Fruit fly (Drosophila melanogaster) whole organism, prepupa: ENCODE results near the gene beta-PheRS.
A peak's percentile ranks its signal among the peaks of the same experiment; 100 is the strongest.

Experiments
- Blimp-1 ChIP-seq: fragments of 200-800 bp; sonication (Bioruptor generic); optimal IDR thresholded peaks from 3 replicates; lab custom pipeline; 2017; ENCODE audit warnings: missing biosample characterization, missing genetic modification characterization, mild to moderate bottlenecking, moderate library complexity, missing genetic modification reagents
- CG10631 ChIP-seq: fragments of 200-800 bp; sonication (Bioruptor generic); optimal IDR thresholded peaks from 2 replicates; lab custom pipeline; 2016; ENCODE audit warnings: missing biosample characterization, missing genetic modification characterization
- CG10669 ChIP-seq: fragments of 200-800 bp; sonication (Bioruptor generic); optimal IDR thresholded peaks from 3 replicates; lab custom pipeline; 2018; ENCODE audit warnings: missing biosample characterization, mild to moderate bottlenecking, missing genetic modification characterization, moderate library complexity
- CG11762 ChIP-seq: fragments of 200-800 bp; sonication (Bioruptor generic); optimal IDR thresholded peaks from 3 replicates; lab custom pipeline; 2016; ENCODE audit warnings: missing biosample characterization, missing genetic modification characterization; ENCODE audit not compliant: insufficient read depth
- CG11902 ChIP-seq: fragments of 200-800 bp; sonication (Bioruptor generic); optimal IDR thresholded peaks from 3 replicates; lab custom pipeline; 2016; ENCODE audit warnings: missing biosample characterization, missing genetic modification characterization
- CG15336 ChIP-seq: fragments of 200-800 bp; sonication (Bioruptor generic); IDR thresholded peaks from 2 replicates; pipeline ENCODE4 v1.3.6; 2022; ENCODE audit warnings: missing biosample characterization, missing genetic modification characterization
- CG16779 ChIP-seq: fragments of 200-800 bp; sonication (Bioruptor generic); optimal IDR thresholded peaks from 3 replicates; lab custom pipeline; 2017; ENCODE audit warnings: missing biosample characterization, mild to moderate bottlenecking, missing genetic modification characterization
- CG3032 ChIP-seq: fragments of 200-800 bp; optimal IDR thresholded peaks from 2 replicates; lab custom pipeline; 2019; ENCODE audit warnings: missing biosample characterization, mild to moderate bottlenecking, missing genetic modification characterization, moderate library complexity
- CG31627 ChIP-seq: fragments of 200-800 bp; sonication (Bioruptor generic); optimal IDR thresholded peaks from 3 replicates; lab custom pipeline; 2016; ENCODE audit warnings: missing biosample characterization, missing genetic modification characterization
- CG32006 ChIP-seq: fragments of 200-800 bp; sonication (Bioruptor generic); optimal IDR thresholded peaks from 3 replicates; lab custom pipeline; 2017; ENCODE audit warnings: missing biosample characterization, mild to moderate bottlenecking, missing genetic modification characterization
- CG34406 ChIP-seq: fragments of 200-800 bp; sonication (Bioruptor generic); optimal IDR thresholded peaks from 3 replicates; lab custom pipeline; 2016; ENCODE audit warnings: missing biosample characterization, missing genetic modification characterization
- CG3919 ChIP-seq: fragments of 200-800 bp; sonication (Bioruptor generic); optimal IDR thresholded peaks from 3 replicates; lab custom pipeline; 2016; ENCODE audit warnings: missing biosample characterization, missing genetic modification characterization
- CG6163 ChIP-seq: fragments of 200-800 bp; sonication (Bioruptor generic); IDR thresholded peaks from 3 replicates; pipeline ENCODE4 v1.3.6; 2022; ENCODE audit warnings: missing biosample characterization, missing genetic modification characterization
- CG6276 ChIP-seq: fragments of 200-800 bp; sonication (Bioruptor generic); optimal IDR thresholded peaks from 2 replicates; lab custom pipeline; 2017; ENCODE audit warnings: missing biosample characterization, mild to moderate bottlenecking, missing genetic modification characterization
- CG6808 ChIP-seq: fragments of 200-800 bp; sonication (Bioruptor generic); optimal IDR thresholded peaks from 3 replicates; lab custom pipeline; 2017; ENCODE audit warnings: missing biosample characterization, missing genetic modification characterization, mild to moderate bottlenecking, moderate library complexity, missing genetic modification reagents
- CG7368 ChIP-seq: fragments of 200-800 bp; sonication (Bioruptor generic); optimal IDR thresholded peaks from 3 replicates; lab custom pipeline; 2016; ENCODE audit warnings: missing biosample characterization, missing genetic modification characterization
- CG8119 ChIP-seq: fragments of 200-800 bp; sonication (Bioruptor generic); IDR thresholded peaks from 3 replicates; pipeline ENCODE4 v1.3.6; 2022; ENCODE audit warnings: missing biosample characterization, missing genetic modification characterization
- CG8319 ChIP-seq: fragments of 200-800 bp; sonication (Bioruptor generic); optimal IDR thresholded peaks from 3 replicates; lab custom pipeline; 2016; ENCODE audit warnings: missing biosample characterization, missing genetic modification characterization
- CG8632 ChIP-seq: fragments of 200-800 bp; sonication (Bioruptor generic); optimal IDR thresholded peaks from 3 replicates; lab custom pipeline; 2016; ENCODE audit warnings: missing biosample characterization, missing genetic modification characterization
- CG9139 ChIP-seq: fragments of 200-800 bp; sonication (Bioruptor generic); optimal IDR thresholded peaks from 3 replicates; lab custom pipeline; 2017; ENCODE audit warnings: missing biosample characterization, mild to moderate bottlenecking, missing genetic modification characterization
- Eip75B ChIP-seq: fragments of 200-800 bp; sonication (Bioruptor generic); optimal IDR thresholded peaks from 3 replicates; lab custom pipeline; 2016; ENCODE audit warnings: missing biosample characterization, missing genetic modification characterization
- Eip78C ChIP-seq: fragments of 200-800 bp; sonication (Bioruptor generic); peaks from one replicate; lab custom pipeline; 2016; ENCODE audit warnings: missing biosample characterization, missing genetic modification characterization
- Ets21C ChIP-seq: fragments of 200-800 bp; sonication (Bioruptor generic); optimal IDR thresholded peaks from 3 replicates; lab custom pipeline; 2016; ENCODE audit warnings: missing biosample characterization, missing genetic modification characterization
- Ets96B ChIP-seq: fragments of 200-800 bp; optimal IDR thresholded peaks from 2 replicates; lab custom pipeline; 2019; ENCODE audit warnings: missing biosample characterization, mild to moderate bottlenecking, missing genetic modification characterization, moderate library complexity
- Gug ChIP-seq: fragments of 200-800 bp; sonication (Bioruptor generic); IDR thresholded peaks from 2 replicates; pipeline ENCODE4 v1.3.6; 2022; ENCODE audit warnings: missing biosample characterization, missing genetic modification characterization
- Hr39 ChIP-seq: fragments of 200-800 bp; sonication (Bioruptor generic); optimal IDR thresholded peaks from 2 replicates; lab custom pipeline; 2016; ENCODE audit warnings: missing biosample characterization, missing genetic modification characterization
- Hr4 ChIP-seq: fragments of 200-800 bp; sonication (Bioruptor generic); optimal IDR thresholded peaks from 3 replicates; lab custom pipeline; 2016; ENCODE audit warnings: missing biosample characterization, missing genetic modification characterization
- Lpt ChIP-seq: fragments of 200-800 bp; sonication (Bioruptor generic); optimal IDR thresholded peaks from 3 replicates; lab custom pipeline; 2016; ENCODE audit warnings: missing biosample characterization, missing genetic modification characterization
- Met ChIP-seq: fragments of 200-800 bp; sonication (Bioruptor generic); optimal IDR thresholded peaks from 3 replicates; lab custom pipeline; 2016; ENCODE audit warnings: missing biosample characterization, missing genetic modification characterization
- OdsH ChIP-seq: fragments of 200-800 bp; sonication (Bioruptor generic); optimal IDR thresholded peaks from 3 replicates; lab custom pipeline; 2016; ENCODE audit warnings: missing biosample characterization, missing genetic modification characterization
- Smox ChIP-seq: fragments of 200-800 bp; sonication (Bioruptor generic); optimal IDR thresholded peaks from 3 replicates; lab custom pipeline; 2016; ENCODE audit warnings: missing biosample characterization, missing genetic modification characterization
- Sox102F ChIP-seq: fragments of 200-800 bp; sonication (Bioruptor generic); optimal IDR thresholded peaks from 2 replicates; lab custom pipeline; 2016; ENCODE audit warnings: missing biosample characterization, mild to moderate bottlenecking, missing genetic modification characterization
- achi ChIP-seq: fragments of 200-800 bp; sonication (Bioruptor generic); optimal IDR thresholded peaks from 3 replicates; lab custom pipeline; 2016; ENCODE audit warnings: missing biosample characterization, missing genetic modification characterization
- acj6 ChIP-seq: fragments of 200-800 bp; sonication (Bioruptor generic); optimal IDR thresholded peaks from 3 replicates; lab custom pipeline; 2016; ENCODE audit warnings: missing biosample characterization, missing genetic modification characterization
- cyc ChIP-seq: fragments of 200-800 bp; sonication (Bioruptor generic); optimal IDR thresholded peaks from 3 replicates; lab custom pipeline; 2016; ENCODE audit warnings: missing biosample characterization, missing genetic modification characterization
- dac ChIP-seq: fragments of 200-800 bp; sonication (Bioruptor generic); optimal IDR thresholded peaks from 2 replicates; lab custom pipeline; 2017; ENCODE audit warnings: missing biosample characterization, mild to moderate bottlenecking, missing genetic modification characterization
- dsx ChIP-seq: fragments of 200-800 bp; optimal IDR thresholded peaks from 3 replicates; lab custom pipeline; 2019; ENCODE audit warnings: missing biosample characterization, mild to moderate bottlenecking, missing genetic modification characterization, moderate library complexity; ENCODE audit not compliant: poor library complexity, severe bottlenecking
- eg ChIP-seq: fragments of 200-800 bp; sonication (Bioruptor generic); IDR thresholded peaks from 3 replicates; pipeline ENCODE4 v1.3.6; 2022; ENCODE audit warnings: missing biosample characterization, missing genetic modification characterization
- esn ChIP-seq: fragments of 200-800 bp; sonication (Bioruptor generic); optimal IDR thresholded peaks from 2 replicates; lab custom pipeline; 2016; ENCODE audit warnings: missing biosample characterization, mild to moderate bottlenecking, missing genetic modification characterization, moderate library complexity
- fkh ChIP-seq: fragments of 200-800 bp; sonication (Bioruptor generic); optimal IDR thresholded peaks from 3 replicates; lab custom pipeline; 2017; ENCODE audit warnings: missing biosample characterization, mild to moderate bottlenecking, missing genetic modification characterization, moderate library complexity
- lz ChIP-seq: fragments of 200-800 bp; sonication (Bioruptor generic); optimal IDR thresholded peaks from 3 replicates; lab custom pipeline; 2016; ENCODE audit warnings: missing biosample characterization, missing genetic modification characterization
- net ChIP-seq: fragments of 200-800 bp; sonication (Bioruptor generic); optimal IDR thresholded peaks from 3 replicates; lab custom pipeline; 2016; ENCODE audit warnings: missing biosample characterization, missing genetic modification characterization
- pdm3 ChIP-seq: fragments of 200-800 bp; sonication (Bioruptor generic); optimal IDR thresholded peaks from 3 replicates; lab custom pipeline; 2016; ENCODE audit warnings: missing biosample characterization, missing genetic modification characterization
- salr ChIP-seq, 2 experiments: fragments of 200-800 bp; sonication (Bioruptor generic); optimal IDR thresholded peaks; 3 replicates each; lab custom pipeline; 2016 to 2018; ENCODE audit warnings: missing biosample characterization in 2 of 2, missing genetic modification characterization in 2 of 2, mild to moderate bottlenecking in 1 of 2
- ss ChIP-seq, 2 experiments: fragments of 200-800 bp; sonication (Bioruptor generic); optimal IDR thresholded peaks; 2 replicates in 1 of 2; 3 replicates in 1 of 2; lab custom pipeline; 2017 to 2018; ENCODE audit warnings: mild to moderate bottlenecking in 2 of 2, missing biosample characterization in 2 of 2, missing genetic modification characterization in 2 of 2, moderate library complexity in 1 of 2
- svp ChIP-seq: fragments of 200-800 bp; sonication (Bioruptor generic); peaks from one replicate; lab custom pipeline; 2016; ENCODE audit warnings: missing biosample characterization, missing genetic modification characterization
- topi ChIP-seq: fragments of 200-800 bp; sonication (Bioruptor generic); optimal IDR thresholded peaks from 3 replicates; lab custom pipeline; 2016; ENCODE audit warnings: missing biosample characterization, missing genetic modification characterization
- vri ChIP-seq: fragments of 200-800 bp; sonication (Bioruptor generic); optimal IDR thresholded peaks from 3 replicates; lab custom pipeline; 2016; ENCODE audit warnings: missing biosample characterization, mild to moderate bottlenecking, missing genetic modification characterization

beta-PheRS gene

dm6 chr3R:24263588-24264413, 11.3 kb upstream of the beta-PheRS start:
- TF ChIP-seq Lpt (GFP tag; lab: Kevin White, UChicago) = peak; percentile 14
- TF ChIP-seq vri = no peak
- TF ChIP-seq Eip75B = peak; percentile 22
- peak; percentile 34 for TF ChIP-seq CG10669 (GFP tag; lab: Kevin White, UChicago)
- no peak for TF ChIP-seq ss (GFP tag; optimal IDR thresholded peaks at IDR 0.05; lab: Kevin White, UChicago)
- TF ChIP-seq Hr4 (GFP tag; lab: Kevin White, UChicago) = peak; percentile 61
- TF ChIP-seq Blimp-1 (GFP tag; lab: Kevin White, UChicago) = no peak
- peak; percentile 7 for TF ChIP-seq Hr39 (GFP tag; lab: Kevin White, UChicago)
- no peak for TF ChIP-seq CG3919 (GFP tag; lab: Kevin White, UChicago)
- no peak for TF ChIP-seq cyc (GFP tag; lab: Kevin White, UChicago)
- TF ChIP-seq CG34406 = no peak
- peak; percentile 35 for TF ChIP-seq esn (GFP tag; lab: Kevin White, UChicago)
- TF ChIP-seq svp (GFP tag; lab: Kevin White, UChicago) = peak; percentile 69
- peak in 1 of 2 experiments; percentile 13 for TF ChIP-seq salr (GFP tag; optimal IDR thresholded peaks at IDR 0.05; lab: Kevin White, UChicago)
- TF ChIP-seq CG8632 (GFP tag; lab: Kevin White, UChicago) = no peak
- no peak for TF ChIP-seq Gug (GFP tag; lab: Robert Waterston, UW)
- TF ChIP-seq CG8119 (GFP tag; lab: Robert Waterston, UW) = no peak
- TF ChIP-seq CG7368 = no peak
- no peak for TF ChIP-seq fkh (GFP tag; lab: Kevin White, UChicago)
- TF ChIP-seq CG16779 (tag; lab: Kevin White, UChicago) = no peak
- no peak for TF ChIP-seq net (GFP tag; lab: Kevin White, UChicago)
- TF ChIP-seq CG11762 (GFP tag; lab: Kevin White, UChicago) = peak; percentile 22
- TF ChIP-seq CG9139 (GFP tag; lab: Kevin White, UChicago) = no peak
- no peak for TF ChIP-seq dsx (GFP tag; lab: Kevin White, UChicago)
- TF ChIP-seq acj6 (GFP tag; lab: Kevin White, UChicago) = no peak
- TF ChIP-seq CG8319 (GFP tag; lab: Kevin White, UChicago) = no peak
- TF ChIP-seq CG11902 = no peak
- no peak for TF ChIP-seq CG6163 (GFP tag; lab: Robert Waterston, UW)
- peak; percentile 27 for TF ChIP-seq CG10631 (GFP tag; lab: Kevin White, UChicago)
- TF ChIP-seq pdm3 (GFP tag; lab: Kevin White, UChicago) = peak; percentile 24
- TF ChIP-seq CG15336 = peak; percentile 61; the same call in 1 of the 2 replicates
- TF ChIP-seq CG32006 (GFP tag; lab: Kevin White, UChicago) = peak; percentile 34
- TF ChIP-seq achi (GFP tag; lab: Kevin White, UChicago) = peak; percentile 6
- TF ChIP-seq CG6276 (GFP tag; lab: Kevin White, UChicago) = no peak
- TF ChIP-seq Ets96B (tag; lab: Kevin White, UChicago) = peak; percentile 41
- peak; percentile 16 for TF ChIP-seq topi (GFP tag; lab: Kevin White, UChicago)
- TF ChIP-seq CG3032 = no peak
- no peak for TF ChIP-seq Sox102F (GFP tag; lab: Kevin White, UChicago)
- no peak for TF ChIP-seq Ets21C (GFP tag; lab: Kevin White, UChicago)
- TF ChIP-seq Met = peak; percentile 36
- 0 out of 3 replicates have a peak, but pooled peaks have one; percentile 28 for TF ChIP-seq eg
- TF ChIP-seq Smox (GFP tag; lab: Kevin White, UChicago) = no peak
- TF ChIP-seq CG31627 = peak; percentile 26
- TF ChIP-seq CG6808 (GFP tag; lab: Kevin White, UChicago) = no peak
- peak; percentile 20 for TF ChIP-seq lz (GFP tag; lab: Kevin White, UChicago)
- TF ChIP-seq Eip78C (GFP tag; lab: Kevin White, UChicago) = peak; percentile 72
- peak; percentile 27 for TF ChIP-seq dac (GFP tag; lab: Kevin White, UChicago)
- peak; percentile 20 for TF ChIP-seq OdsH
- TF ChIP-seq, all 60 proteins: peak for 23
